Fruit fly (Drosophila melanogaster): ENCODE data around the gene RhoGAP71E.

dm6 chr3L:15655910-15656309 lies 67.2 kb downstream of the RhoGAP71E start, which contains the start of gene Eig71Ee:
- TF ChIP-seq CTCF (optimal IDR thresholded peaks at IDR 0.05) (no peak), CG8478 (optimal IDR thresholded peaks at IDR 0.05) (no peak)

All from S2 (cell line).